Worm (Caenorhabditis elegans) whole organism, L1 larva: ENCODE results near the gene C52B9.8.

Experiments
- C34B4.2 ChIP-seq: sonication (generic microtip); optimal IDR thresholded peaks from 2 replicates; lab custom pipeline; 2017; ENCODE audit warnings: mild to moderate bottlenecking, missing genetic modification characterization, missing compliant biosample characterization
- F16B12.6 ChIP-seq: fragments of 150-350 bp; optimal IDR thresholded peaks from 2 replicates; lab custom pipeline; 2014; ENCODE audit warnings: missing biosample characterization, missing genetic modification characterization
- aha-1 ChIP-seq: fragments of 150-350 bp; optimal IDR thresholded peaks from 2 replicates; lab custom pipeline; 2014; ENCODE audit warnings: missing biosample characterization, missing genetic modification characterization
- aly-2 ChIP-seq: fragments of 150-350 bp; optimal IDR thresholded peaks from 2 replicates; lab custom pipeline; 2014; ENCODE audit warnings: missing biosample characterization, missing genetic modification characterization
- blmp-1 ChIP-seq: fragments of 150-350 bp; optimal IDR thresholded peaks from 2 replicates; lab custom pipeline; 2014; ENCODE audit warnings: missing biosample characterization, missing genetic modification characterization
- ceh-63 ChIP-seq: fragments of 200-800 bp; sonication (Bioruptor generic); optimal IDR thresholded peaks from 2 replicates; lab custom pipeline; 2018; ENCODE audit warnings: mild to moderate bottlenecking, missing genetic modification characterization, missing compliant biosample characterization
- ceh-8 ChIP-seq: fragments of 200-800 bp; sonication (Bioruptor generic); optimal IDR thresholded peaks from 2 replicates; lab custom pipeline; 2018; ENCODE audit warnings: mild to moderate bottlenecking, missing genetic modification characterization, moderate library complexity, missing compliant biosample characterization
- ceh-88 ChIP-seq: fragments of 200-800 bp; sonication (Bioruptor generic); IDR thresholded peaks from 2 replicates; pipeline ENCODE4 v1.3.6; 2022; ENCODE audit warnings: missing genetic modification characterization, missing compliant biosample characterization
- ces-1 ChIP-seq: fragments of 150-350 bp; optimal IDR thresholded peaks from 2 replicates; lab custom pipeline; 2014; ENCODE audit warnings: missing biosample characterization, missing genetic modification reagents, missing genetic modification characterization
- dpl-1 ChIP-seq, 3 experiments: fragments of 150-350 bp in 2 of 3; sonication (generic microtip) in 1 of 3; optimal IDR thresholded peaks; 2 replicates each; lab custom pipeline; 2014 to 2017; ENCODE audit warnings: missing biosample characterization in 3 of 3, missing genetic modification characterization in 3 of 3, missing genetic modification reagents in 3 of 3
- dsc-1 ChIP-seq: sonication (generic microtip); optimal IDR thresholded peaks from 2 replicates; lab custom pipeline; 2016; ENCODE audit warnings: mild to moderate bottlenecking, missing genetic modification characterization, missing compliant biosample characterization
- efl-1 ChIP-seq, 4 experiments: fragments of 150-350 bp; optimal IDR thresholded peaks in 3 of 4; peaks in 1 of 4; 1 replicate in 1 of 4; 2 replicates in 3 of 4; lab custom pipeline; 2014; ENCODE audit warnings: missing biosample characterization in 2 of 4, missing genetic modification characterization in 2 of 4, missing genetic modification reagents in 2 of 4
- elt-3 ChIP-seq, 6 experiments: fragments of 150-350 bp in 1 of 6; sonication (generic microtip); optimal IDR thresholded peaks; 2 replicates each; lab custom pipeline; 2017 to 2018; ENCODE audit warnings: missing biosample characterization in 6 of 6, missing genetic modification characterization in 6 of 6, inconsistent platforms in 1 of 6
- ets-5 ChIP-seq: fragments of 200-800 bp; sonication (Bioruptor generic); IDR thresholded peaks from 2 replicates; pipeline ENCODE4 v1.3.6; 2022; ENCODE audit warnings: missing genetic modification characterization, missing compliant biosample characterization
- fkh-4 ChIP-seq: sonication (generic microtip); optimal IDR thresholded peaks from 2 replicates; lab custom pipeline; 2016; ENCODE audit warnings: missing compliant biosample characterization, missing genetic modification characterization, borderline replicate concordance
- grh-1 ChIP-seq: fragments of 200-800 bp; sonication (Bioruptor generic); IDR thresholded peaks from 2 replicates; pipeline ENCODE4 v1.3.6; 2022; ENCODE audit warnings: missing genetic modification reagents, missing genetic modification characterization, missing compliant biosample characterization
- hlh-4 ChIP-seq: sonication (generic microtip); optimal IDR thresholded peaks from 2 replicates; lab custom pipeline; 2016; ENCODE audit warnings: mild to moderate bottlenecking, missing genetic modification characterization, missing compliant biosample characterization
- hpl-2 ChIP-seq: fragments of 150-350 bp; optimal IDR thresholded peaks from 2 replicates; lab custom pipeline; 2014; ENCODE audit warnings: missing biosample characterization, missing genetic modification reagents, missing genetic modification characterization
- irx-1 ChIP-seq: sonication (generic microtip); optimal IDR thresholded peaks from 2 replicates; lab custom pipeline; 2016; ENCODE audit warnings: missing genetic modification characterization, missing compliant biosample characterization
- isw-1 ChIP-seq: fragments of 200-800 bp; sonication (Bioruptor generic); IDR thresholded peaks from 2 replicates; pipeline ENCODE4 v1.3.6; 2022; ENCODE audit warnings: missing genetic modification characterization, missing compliant biosample characterization
- jun-1 ChIP-seq: fragments of 150-350 bp; optimal IDR thresholded peaks from 2 replicates; lab custom pipeline; 2014; ENCODE audit warnings: missing biosample characterization, missing genetic modification reagents, missing genetic modification characterization
- lin-14 ChIP-seq: fragments of 200-800 bp; sonication (Bioruptor generic); optimal IDR thresholded peaks from 2 replicates; lab custom pipeline; 2018; ENCODE audit warnings: mild to moderate bottlenecking, missing genetic modification characterization, moderate library complexity, missing compliant biosample characterization
- lin-15B ChIP-seq: fragments of 150-350 bp; sonication (generic microtip); optimal IDR thresholded peaks from 3 replicates; lab custom pipeline; 2014; ENCODE audit warnings: missing biosample characterization, missing genetic modification characterization
- lin-35 ChIP-seq, 2 experiments: fragments of 150-350 bp; optimal IDR thresholded peaks; 2 replicates each; lab custom pipeline; 2014; ENCODE audit warnings: missing biosample characterization in 2 of 2, missing genetic modification characterization in 2 of 2, missing genetic modification reagents in 2 of 2
- lin-39 ChIP-seq: fragments of 150-350 bp; optimal IDR thresholded peaks from 2 replicates; lab custom pipeline; 2014; ENCODE audit warnings: missing biosample characterization, missing genetic modification reagents, missing genetic modification characterization
- lir-3 ChIP-seq: sonication (generic microtip); optimal IDR thresholded peaks from 2 replicates; lab custom pipeline; 2016; ENCODE audit warnings: mild to moderate bottlenecking, missing genetic modification characterization, moderate library complexity, missing compliant biosample characterization; ENCODE audit not compliant: poor library complexity
- lsy-2 ChIP-seq, 2 experiments: fragments of 150-350 bp; optimal IDR thresholded peaks; 2 replicates each; lab custom pipeline; 2014; ENCODE audit warnings: missing biosample characterization in 2 of 2, missing genetic modification characterization in 2 of 2
- mdl-1 ChIP-seq, 2 experiments: fragments of 150-350 bp; optimal IDR thresholded peaks; 2 replicates each; lab custom pipeline; 2014 to 2017; ENCODE audit warnings: missing biosample characterization in 2 of 2, missing genetic modification characterization in 2 of 2, inconsistent platforms in 1 of 2
- nhr-11 ChIP-seq: fragments of 150-350 bp; optimal IDR thresholded peaks from 2 replicates; lab custom pipeline; 2014; ENCODE audit warnings: missing biosample characterization, missing genetic modification characterization
- nhr-12 ChIP-seq: sonication (generic microtip); optimal IDR thresholded peaks from 2 replicates; lab custom pipeline; 2017; ENCODE audit warnings: missing biosample characterization, missing genetic modification characterization
- nhr-19 ChIP-seq: fragments of 200-800 bp; sonication (Bioruptor generic); conservative IDR thresholded peaks from 2 replicates; pipeline ENCODE4 v1.3.6; 2022; ENCODE audit warnings: missing genetic modification characterization, missing compliant biosample characterization
- nhr-20 ChIP-seq: sonication (generic microtip); optimal IDR thresholded peaks from 2 replicates; lab custom pipeline; 2016; ENCODE audit warnings: mild to moderate bottlenecking, missing genetic modification characterization, missing compliant biosample characterization
- nhr-237 ChIP-seq: fragments of 150-350 bp; optimal IDR thresholded peaks from 2 replicates; lab custom pipeline; 2014; ENCODE audit warnings: missing biosample characterization, missing genetic modification characterization
- nhr-28 ChIP-seq: fragments of 150-350 bp; optimal IDR thresholded peaks from 2 replicates; lab custom pipeline; 2014; ENCODE audit warnings: missing biosample characterization, missing genetic modification characterization
- nhr-71 ChIP-seq: sonication (generic microtip); optimal IDR thresholded peaks from 2 replicates; lab custom pipeline; 2016; ENCODE audit warnings: mild to moderate bottlenecking, missing genetic modification characterization, moderate library complexity, missing compliant biosample characterization
- nhr-76 ChIP-seq: sonication (generic microtip); optimal IDR thresholded peaks from 2 replicates; lab custom pipeline; 2017; ENCODE audit warnings: missing biosample characterization, missing genetic modification characterization
- nhr-84 ChIP-seq: sonication (generic microtip); optimal IDR thresholded peaks from 2 replicates; lab custom pipeline; 2017; ENCODE audit warnings: missing biosample characterization, missing genetic modification characterization
- nhr-85 ChIP-seq: sonication (generic microtip); peaks from one replicate; lab custom pipeline; 2016; ENCODE audit warnings: missing genetic modification characterization, inconsistent platforms, missing compliant biosample characterization
- nhr-90 ChIP-seq: sonication (generic microtip); optimal IDR thresholded peaks from 2 replicates; lab custom pipeline; 2016; ENCODE audit warnings: mild to moderate bottlenecking, missing genetic modification characterization, missing compliant biosample characterization; ENCODE audit not compliant: poor library complexity
- pqm-1 ChIP-seq: sonication (generic microtip); optimal IDR thresholded peaks from 3 replicates; lab custom pipeline; 2017; ENCODE audit warnings: missing biosample characterization, missing genetic modification characterization
- rnt-1 ChIP-seq: sonication (generic microtip); optimal IDR thresholded peaks from 2 replicates; lab custom pipeline; 2016; ENCODE audit warnings: mild to moderate bottlenecking, missing genetic modification characterization, moderate library complexity, missing compliant biosample characterization
- skn-1 ChIP-seq: fragments of 150-350 bp; optimal IDR thresholded peaks from 2 replicates; lab custom pipeline; 2014; ENCODE audit warnings: missing biosample characterization, missing genetic modification characterization
- snpc-4 ChIP-seq: fragments of 150-350 bp; optimal IDR thresholded peaks from 2 replicates; lab custom pipeline; 2014; ENCODE audit warnings: missing biosample characterization, missing genetic modification characterization
- sox-4 ChIP-seq: sonication (generic microtip); optimal IDR thresholded peaks from 2 replicates; lab custom pipeline; 2016; ENCODE audit warnings: missing genetic modification characterization, missing compliant biosample characterization
- sup-37 ChIP-seq: fragments of 200-800 bp; sonication (Bioruptor generic); optimal IDR thresholded peaks from 2 replicates; lab custom pipeline; 2018; ENCODE audit warnings: mild to moderate bottlenecking, missing genetic modification characterization, missing compliant biosample characterization
- tbx-2 ChIP-seq: sonication (generic microtip); optimal IDR thresholded peaks from 2 replicates; lab custom pipeline; 2016; ENCODE audit warnings: missing genetic modification characterization, missing compliant biosample characterization
- tlp-1 ChIP-seq: fragments of 150-350 bp; optimal IDR thresholded peaks from 2 replicates; lab custom pipeline; 2014; ENCODE audit warnings: missing biosample characterization, missing genetic modification characterization
- unc-130 ChIP-seq: fragments of 150-350 bp; optimal IDR thresholded peaks from 2 replicates; lab custom pipeline; 2017; ENCODE audit warnings: missing biosample characterization, missing genetic modification characterization, inconsistent platforms
- unc-62 ChIP-seq: fragments of 150-350 bp; optimal IDR thresholded peaks from 2 replicates; lab custom pipeline; 2014; ENCODE audit warnings: missing biosample characterization, missing genetic modification reagents, missing genetic modification characterization
- unc-98 ChIP-seq: fragments of 200-800 bp; sonication (Bioruptor generic); IDR thresholded peaks from 2 replicates; pipeline ENCODE4 v1.3.6; 2022; ENCODE audit warnings: missing genetic modification characterization, missing compliant biosample characterization
- xbp-1 ChIP-seq: sonication (generic microtip); optimal IDR thresholded peaks from 2 replicates; lab custom pipeline; 2016; ENCODE audit warnings: missing genetic modification characterization, missing compliant biosample characterization
- zag-1 ChIP-seq: fragments of 150-350 bp; optimal IDR thresholded peaks from 2 replicates; lab custom pipeline; 2014; ENCODE audit warnings: missing biosample characterization, missing genetic modification characterization
- ztf-11 ChIP-seq, 2 experiments: sonication (generic microtip); optimal IDR thresholded peaks; 2 replicates each; lab custom pipeline; 2016 to 2017; ENCODE audit warnings: missing genetic modification characterization in 2 of 2, missing biosample characterization in 1 of 2, missing compliant biosample characterization in 1 of 2
- ztf-4 ChIP-seq: fragments of 150-350 bp; optimal IDR thresholded peaks from 2 replicates; lab custom pipeline; 2014; ENCODE audit warnings: missing biosample characterization, missing genetic modification characterization

C52B9.8 gene

ce11 chrX:4260297-4260696, 51.3 kb downstream of the C52B9.8 start, which contains the start of gene C52B9.4 (continued):
- TF ChIP-seq ets-5 (GFP tag; lab: Robert Waterston, UW) = no peak
- TF ChIP-seq rnt-1 = peak; percentile 48
- no peak for TF ChIP-seq blmp-1
- peak; percentile 64 for TF ChIP-seq xbp-1 (tag; lab: Kevin White, UChicago)
- TF ChIP-seq unc-98 (GFP tag; lab: Robert Waterston, UW) = no peak
- TF ChIP-seq unc-130 (tag; lab: Kevin White, UChicago) = no peak
- TF ChIP-seq nhr-237 = no peak
- TF ChIP-seq nhr-71 (tag; lab: Kevin White, UChicago) = peak; percentile 61
- no peak for TF ChIP-seq nhr-12 (tag; lab: Kevin White, UChicago)
- no peak for TF ChIP-seq ztf-4 (tag; lab: Kevin White, UChicago)
- TF ChIP-seq grh-1 (GFP tag; lab: Robert Waterston, UW) = no peak
- no peak for TF ChIP-seq snpc-4
- TF ChIP-seq lin-39 (tag; lab: Kevin White, UChicago) = no peak
- TF ChIP-seq tlp-1 (tag; lab: Kevin White, UChicago) = no peak
- TF ChIP-seq unc-62 (GFP tag; lab: Kevin White, UChicago) = no peak
- no peak for TF ChIP-seq nhr-28 (tag; lab: Kevin White, UChicago)
- peak; percentile 91 for TF ChIP-seq F16B12.6 (tag; lab: Kevin White, UChicago)
- no peak for TF ChIP-seq lir-3
- TF ChIP-seq lin-14 (GFP tag; lab: Kevin White, UChicago) = peak; percentile 67
- TF ChIP-seq aly-2 (tag; lab: Kevin White, UChicago) = no peak
- peak; percentile 50 for TF ChIP-seq tbx-2 (tag; lab: Kevin White, UChicago)
- TF ChIP-seq irx-1 (tag; lab: Kevin White, UChicago) = peak; percentile 45
- no peak for TF ChIP-seq jun-1 (tag; lab: Kevin White, UChicago)
- no peak for TF ChIP-seq nhr-11 (tag; lab: Kevin White, UChicago)
- TF ChIP-seq mdl-1 (tag; optimal IDR thresholded peaks at IDR 0.05; lab: Kevin White, UChicago) = peak in 1 of 2 experiments; percentile 44
- TF ChIP-seq skn-1 (tag; lab: Kevin White, UChicago) = peak; percentile 40
- TF ChIP-seq sup-37 (GFP tag; lab: Kevin White, UChicago) = no peak
- no peak for TF ChIP-seq isw-1 (GFP tag; lab: Robert Waterston, UW)
- peak; percentile 74 for TF ChIP-seq nhr-85 (tag; lab: Kevin White, UChicago)
- no peak for TF ChIP-seq ceh-8 (GFP tag; lab: Kevin White, UChicago)
- TF ChIP-seq lin-15B (tag; lab: Kevin White, UChicago) = no peak
- no peak for TF ChIP-seq aha-1 (tag; lab: Kevin White, UChicago)
- no peak for TF ChIP-seq ztf-11 (tag; optimal IDR thresholded peaks at IDR 0.05; lab: Kevin White, UChicago)
- TF ChIP-seq hpl-2 (GFP tag; lab: Kevin White, UChicago) = no peak
- peak; percentile 56 for TF ChIP-seq nhr-19 (GFP tag; lab: Robert Waterston, UW)
- TF ChIP-seq ceh-63 (GFP tag; lab: Kevin White, UChicago) = no peak
- peak; percentile 29 to 32 for TF ChIP-seq efl-1 (optimal IDR thresholded peaks at IDR 0.05; lab: Kevin White, UChicago)
- TF ChIP-seq efl-1 (GFP tag; optimal IDR thresholded peaks at IDR 0.05 in 1 of 2; lab: Kevin White, UChicago) = peak; percentile 1 to 90
- TF ChIP-seq dsc-1 (tag; lab: Kevin White, UChicago) = peak; percentile 46
- TF ChIP-seq nhr-90 = peak; percentile 28
- no peak for TF ChIP-seq sox-4
- TF ChIP-seq nhr-84 (tag; lab: Kevin White, UChicago) = no peak
- no peak for TF ChIP-seq nhr-76 (tag; lab: Kevin White, UChicago)
- TF ChIP-seq ceh-88 (GFP tag; lab: Robert Waterston, UW) = no peak
- TF ChIP-seq elt-3 (tag; optimal IDR thresholded peaks at IDR 0.05; lab: Kevin White, UChicago) = no peak
- TF ChIP-seq lin-35 (GFP tag; optimal IDR thresholded peaks at IDR 0.05; lab: Kevin White, UChicago) = peak in 1 of 2 experiments; percentile 58
- TF ChIP-seq zag-1 = no peak
- TF ChIP-seq ces-1 (GFP tag; lab: Kevin White, UChicago) = no peak
- peak; percentile 49 for TF ChIP-seq nhr-20 (tag; lab: Kevin White, UChicago)
- TF ChIP-seq C34B4.2 (tag; lab: Kevin White, UChicago) = no peak
- peak in 2 of 3 experiments; percentile 18 to 30 for TF ChIP-seq dpl-1 (GFP tag; optimal IDR thresholded peaks at IDR 0.05; lab: Kevin White, UChicago)
- TF ChIP-seq pqm-1 (tag; lab: Kevin White, UChicago) = no peak
- TF ChIP-seq lsy-2 (tag; optimal IDR thresholded peaks at IDR 0.05; lab: Kevin White, UChicago) = peak; percentile 34 to 45
- no peak for TF ChIP-seq fkh-4 (tag; lab: Kevin White, UChicago)
- TF ChIP-seq hlh-4 (tag; lab: Kevin White, UChicago) = no peak
